Worm (Caenorhabditis elegans): ENCODE measurements around the gene W06G6.17.
A peak's percentile ranks its signal among the peaks of the same experiment; 100 is the strongest.

The W06G6.17 gene

DNA sequence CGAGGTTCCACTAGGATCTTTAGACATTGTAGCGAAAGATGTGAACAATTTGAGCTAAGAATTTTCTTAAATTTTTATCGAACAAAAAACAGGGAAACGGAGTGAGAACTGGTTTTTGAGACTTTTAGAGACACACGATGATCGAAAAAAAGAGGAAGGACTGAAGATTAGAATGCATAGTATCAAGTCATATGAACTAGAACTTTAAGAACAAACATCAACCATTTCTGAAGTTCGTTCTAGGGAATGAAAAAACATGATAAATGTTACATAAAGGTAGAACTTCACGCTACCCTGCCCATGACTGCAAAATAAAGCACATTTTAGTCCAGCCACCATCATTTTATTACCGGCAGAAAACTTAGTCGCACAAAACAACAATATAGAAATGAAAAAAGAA, 1.3 kb upstream of the W06G6.17 start, which contains the start of gene W06G6.9:
TSS of gene W06G6.9 (minus strand) at position 101 of the 400 bp plus-strand sequence.
- TF ChIP-seq lin-1 (GFP tag; IDR thresholded peaks at IDR 0.05) (no peak), mes-2 (tag; optimal IDR thresholded peaks at IDR 0.05; ENCODE audit: poor library complexity, severe bottlenecking) (no peak), nhr-76 (tag; optimal IDR thresholded peaks at IDR 0.05) (no peak)

DNA sequence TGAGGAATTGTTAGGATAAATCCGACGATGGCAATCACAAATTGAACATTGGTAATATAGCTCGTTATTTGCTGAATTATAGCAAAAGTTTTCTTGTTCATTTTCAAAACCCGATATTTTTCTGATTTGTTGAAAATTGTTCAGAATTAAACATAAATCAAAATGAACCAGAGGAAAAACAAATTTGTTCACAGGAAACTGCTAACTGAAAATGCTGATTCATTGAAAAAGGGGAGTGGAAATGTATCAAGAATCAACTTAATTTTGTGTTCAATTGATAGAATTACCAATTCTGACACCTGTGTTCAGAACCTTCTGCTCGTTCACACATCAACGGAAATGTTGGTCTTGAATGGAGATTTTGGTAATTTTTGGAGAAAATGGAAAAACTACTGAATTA, 1.5 kb downstream of the W06G6.17 start, which contains the start of gene srw-77:
TSS of gene srw-77 (minus strand) at position 101 of the 400 bp plus-strand sequence.
- TF ChIP-seq ZK546.5 (tag; optimal IDR thresholded peaks at IDR 0.05) (no peak), ceh-32 (tag; optimal IDR thresholded peaks at IDR 0.05; ENCODE audit: poor library complexity) (no peak), lim-7 (GFP tag; IDR thresholded peaks at IDR 0.05) (no peak), set-16 (GFP tag; IDR thresholded peaks at IDR 0.05) (no peak), snpc-1.2 (GFP tag; IDR thresholded peaks at IDR 0.05) (no peak), mes-2 (tag; optimal IDR thresholded peaks at IDR 0.05; ENCODE audit: poor library complexity, severe bottlenecking) (no peak), duxl-1 (tag; optimal IDR thresholded peaks at IDR 0.05; ENCODE audit: poor library complexity) (no peak), nhr-77 (tag; optimal IDR thresholded peaks at IDR 0.05) (no peak), sdz-12 (GFP tag; optimal IDR thresholded peaks at IDR 0.05) (no peak), dve-1 (tag; optimal IDR thresholded peaks at IDR 0.05; ENCODE audit: insufficient read depth) (no peak), nhr-6 (tag; optimal IDR thresholded peaks at IDR 0.05) (no peak), zfp-2 (tag; optimal IDR thresholded peaks at IDR 0.05) (no peak), hmg-1.1 (GFP tag; IDR thresholded peaks at IDR 0.05) (no peak)

DNA sequence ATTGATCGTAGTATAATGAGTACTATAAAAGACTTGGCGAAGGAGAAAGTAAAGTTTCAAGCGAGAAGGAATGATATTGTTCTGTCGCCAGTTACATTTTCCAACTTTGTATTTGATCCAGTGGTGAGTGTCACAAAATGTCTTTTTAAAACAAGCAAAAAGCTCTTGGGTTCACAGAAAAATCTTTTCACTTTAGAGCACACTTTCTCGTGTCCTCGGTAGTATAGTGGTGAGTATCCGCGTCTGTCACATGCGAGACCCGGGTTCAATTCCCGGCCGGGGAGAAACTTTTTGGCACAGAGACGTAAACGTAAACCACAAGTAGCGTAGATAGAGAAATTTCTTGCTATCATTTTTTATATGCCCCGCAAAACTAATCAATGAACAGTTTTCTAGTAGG, 4.7 kb downstream of the W06G6.17 start:
- TF ChIP-seq php-3 (GFP tag; IDR thresholded peaks at IDR 0.05) = peak; percentile 30; the same call in 1 of the 2 replicates
- TF ChIP-seq nhr-41 (GFP tag; IDR thresholded peaks at IDR 0.05) = 0 out of 2 replicates have a peak, but pooled peaks have one; percentile 10
- no peak for TF ChIP-seq daf-16 (GFP tag; optimal IDR thresholded peaks at IDR 0.05)
- peak; percentile 42 for TF ChIP-seq daf-16 (tag; optimal IDR thresholded peaks at IDR 0.05)
- no peak for TF ChIP-seq mdl-1 (tag; optimal IDR thresholded peaks at IDR 0.05)
- no peak for TF ChIP-seq Y105C5A.15 (GFP tag; IDR thresholded peaks at IDR 0.05)
- TF ChIP-seq nhr-237 (tag; optimal IDR thresholded peaks at IDR 0.05) = no peak
- TF ChIP-seq duxl-1 (tag; optimal IDR thresholded peaks at IDR 0.05; ENCODE audit: poor library complexity) = peak; percentile 74
- no peak for TF ChIP-seq pqm-1 (tag; optimal IDR thresholded peaks at IDR 0.05)
- no peak for TF ChIP-seq spr-1 (tag; optimal IDR thresholded peaks at IDR 0.05)
- TF ChIP-seq F44E2.7 (GFP tag; IDR thresholded peaks at IDR 0.05) = 0 out of 2 replicates have a peak, but pooled peaks have one; percentile 48
- no peak for TF ChIP-seq R02D3.7 (tag; optimal IDR thresholded peaks at IDR 0.05)
- TF ChIP-seq arid-1 (GFP tag; conservative IDR thresholded peaks at IDR 0.05) = 0 out of 2 replicates have a peak, but pooled peaks have one; percentile 21
- no peak for TF ChIP-seq mes-2 (tag; optimal IDR thresholded peaks at IDR 0.05; ENCODE audit: poor library complexity, severe bottlenecking)
- peak; percentile 43; the same call in 1 of the 2 replicates for TF ChIP-seq dmd-6 (GFP tag; IDR thresholded peaks at IDR 0.05)
- TF ChIP-seq cey-2 (tag; optimal IDR thresholded peaks at IDR 0.05; ENCODE audit: borderline replicate concordance, insufficient read depth) = no peak
- no peak for TF ChIP-seq fos-1 (tag; optimal IDR thresholded peaks at IDR 0.05)
- TF ChIP-seq T26A8.4 (GFP tag; IDR thresholded peaks at IDR 0.05) = no peak
- no peak for TF ChIP-seq saeg-2 (GFP tag; IDR thresholded peaks at IDR 0.05)
- no peak for TF ChIP-seq nhr-25 (tag; optimal IDR thresholded peaks at IDR 0.05; ENCODE audit: borderline replicate concordance, insufficient read depth)
- TF ChIP-seq daf-19 (GFP tag; conservative IDR thresholded peaks at IDR 0.05) = peak; percentile 69
- TF ChIP-seq nhr-48 (tag; optimal IDR thresholded peaks at IDR 0.05) = no peak
- TF ChIP-seq sdz-12 (GFP tag; optimal IDR thresholded peaks at IDR 0.05) = no peak
- TF ChIP-seq mxl-3 (GFP tag; optimal IDR thresholded peaks at IDR 0.05) = no peak
- TF ChIP-seq lin-38 (GFP tag; IDR thresholded peaks at IDR 0.05) = no peak
- peak; percentile 81; the same call in 1 of the 2 replicates for TF ChIP-seq dmd-8 (GFP tag; IDR thresholded peaks at IDR 0.05)
- TF ChIP-seq dpl-1 (GFP tag; optimal IDR thresholded peaks at IDR 0.05) = no peak
- TF ChIP-seq Y48G9A.11 (GFP tag; IDR thresholded peaks at IDR 0.05) = no peak; the same call in 1 of the 2 replicates
- TF ChIP-seq zfp-2 (tag; optimal IDR thresholded peaks at IDR 0.05) = no peak
- peak; percentile 74 for TF ChIP-seq lim-7 (GFP tag; IDR thresholded peaks at IDR 0.05)
- TF ChIP-seq lin-1 (GFP tag; IDR thresholded peaks at IDR 0.05) = 0 out of 2 replicates have a peak, but pooled peaks have one; percentile 12
- no peak for TF ChIP-seq egl-43 (GFP tag; IDR thresholded peaks at IDR 0.05)
- TF ChIP-seq zfp-3 (GFP tag; conservative IDR thresholded peaks at IDR 0.05) = 0 out of 2 replicates have a peak, but pooled peaks have one; percentile 38
- no peak for TF ChIP-seq nhr-10 (tag; optimal IDR thresholded peaks at IDR 0.05)

Data from whole organism, L4 larva.